Worm (Caenorhabditis elegans) whole organism, L1 larva: ENCODE results near the gene B0432.14.

Source experiments
- aha-1 ChIP-seq: fragments of 150-350 bp; optimal IDR thresholded peaks from 2 replicates; lab custom pipeline; 2014; ENCODE audit warnings: missing biosample characterization, missing genetic modification characterization
- aly-2 ChIP-seq: fragments of 150-350 bp; optimal IDR thresholded peaks from 2 replicates; lab custom pipeline; 2014; ENCODE audit warnings: missing biosample characterization, missing genetic modification characterization
- ama-1 ChIP-seq: fragments of 150-350 bp; optimal IDR thresholded peaks from 2 replicates; lab custom pipeline; 2014
- ceh-63 ChIP-seq: fragments of 200-800 bp; sonication (Bioruptor generic); optimal IDR thresholded peaks from 2 replicates; lab custom pipeline; 2018; ENCODE audit warnings: mild to moderate bottlenecking, missing genetic modification characterization, missing compliant biosample characterization
- dsc-1 ChIP-seq: sonication (generic microtip); optimal IDR thresholded peaks from 2 replicates; lab custom pipeline; 2016; ENCODE audit warnings: mild to moderate bottlenecking, missing genetic modification characterization, missing compliant biosample characterization
- efl-1 ChIP-seq, 4 experiments: fragments of 150-350 bp; optimal IDR thresholded peaks in 3 of 4; peaks in 1 of 4; 1 replicate in 1 of 4; 2 replicates in 3 of 4; lab custom pipeline; 2014; ENCODE audit warnings: missing biosample characterization in 2 of 4, missing genetic modification characterization in 2 of 4, missing genetic modification reagents in 2 of 4
- egl-13 ChIP-seq: sonication (generic microtip); optimal IDR thresholded peaks from 2 replicates; lab custom pipeline; 2016; ENCODE audit warnings: missing genotype, missing genetic modification reagents, missing genetic modification characterization, missing compliant biosample characterization
- ets-5 ChIP-seq: fragments of 200-800 bp; sonication (Bioruptor generic); IDR thresholded peaks from 2 replicates; pipeline ENCODE4 v1.3.6; 2022; ENCODE audit warnings: missing genetic modification characterization, missing compliant biosample characterization
- fkh-10 ChIP-seq: sonication (generic microtip); optimal IDR thresholded peaks from 2 replicates; lab custom pipeline; 2017; ENCODE audit warnings: missing biosample characterization, missing genetic modification reagents, missing genetic modification characterization
- fkh-8 ChIP-seq: sonication (generic microtip); optimal IDR thresholded peaks from 2 replicates; lab custom pipeline; 2016; ENCODE audit warnings: mild to moderate bottlenecking, missing genetic modification characterization, missing compliant biosample characterization
- hlh-17 ChIP-seq: fragments of 200-800 bp; sonication (Bioruptor generic); optimal IDR thresholded peaks from 2 replicates; lab custom pipeline; 2018; ENCODE audit warnings: missing genetic modification characterization, mild to moderate bottlenecking, missing compliant biosample characterization, moderate library complexity, borderline replicate concordance
- hpl-2 ChIP-seq: fragments of 150-350 bp; optimal IDR thresholded peaks from 2 replicates; lab custom pipeline; 2014; ENCODE audit warnings: missing biosample characterization, missing genetic modification reagents, missing genetic modification characterization
- irx-1 ChIP-seq: sonication (generic microtip); optimal IDR thresholded peaks from 2 replicates; lab custom pipeline; 2016; ENCODE audit warnings: missing genetic modification characterization, missing compliant biosample characterization
- isw-1 ChIP-seq: fragments of 200-800 bp; sonication (Bioruptor generic); IDR thresholded peaks from 2 replicates; pipeline ENCODE4 v1.3.6; 2022; ENCODE audit warnings: missing genetic modification characterization, missing compliant biosample characterization
- jun-1 ChIP-seq: fragments of 150-350 bp; optimal IDR thresholded peaks from 2 replicates; lab custom pipeline; 2014; ENCODE audit warnings: missing biosample characterization, missing genetic modification reagents, missing genetic modification characterization
- lin-13 ChIP-seq: fragments of 150-350 bp; optimal IDR thresholded peaks from 2 replicates; lab custom pipeline; 2014; ENCODE audit warnings: missing biosample characterization, missing genetic modification reagents, missing genetic modification characterization
- lin-15B ChIP-seq: fragments of 150-350 bp; sonication (generic microtip); optimal IDR thresholded peaks from 3 replicates; lab custom pipeline; 2014; ENCODE audit warnings: missing biosample characterization, missing genetic modification characterization
- lin-35 ChIP-seq, 2 experiments: fragments of 150-350 bp; optimal IDR thresholded peaks; 2 replicates each; lab custom pipeline; 2014; ENCODE audit warnings: missing biosample characterization in 2 of 2, missing genetic modification characterization in 2 of 2, missing genetic modification reagents in 2 of 2
- mab-9 ChIP-seq: fragments of 200-800 bp; sonication (Bioruptor generic); IDR thresholded peaks from 2 replicates; pipeline ENCODE4 v1.3.6; 2022; ENCODE audit warnings: missing genetic modification reagents, missing genetic modification characterization, missing compliant biosample characterization
- nhr-11 ChIP-seq: fragments of 150-350 bp; optimal IDR thresholded peaks from 2 replicates; lab custom pipeline; 2014; ENCODE audit warnings: missing biosample characterization, missing genetic modification characterization
- nhr-19 ChIP-seq: fragments of 200-800 bp; sonication (Bioruptor generic); conservative IDR thresholded peaks from 2 replicates; pipeline ENCODE4 v1.3.6; 2022; ENCODE audit warnings: missing genetic modification characterization, missing compliant biosample characterization
- nhr-20 ChIP-seq: sonication (generic microtip); optimal IDR thresholded peaks from 2 replicates; lab custom pipeline; 2016; ENCODE audit warnings: mild to moderate bottlenecking, missing genetic modification characterization, missing compliant biosample characterization
- nhr-237 ChIP-seq: fragments of 150-350 bp; optimal IDR thresholded peaks from 2 replicates; lab custom pipeline; 2014; ENCODE audit warnings: missing biosample characterization, missing genetic modification characterization
- nhr-77 ChIP-seq: fragments of 150-350 bp; optimal IDR thresholded peaks from 2 replicates; lab custom pipeline; 2014; ENCODE audit warnings: missing biosample characterization, missing genetic modification characterization
- nhr-90 ChIP-seq: sonication (generic microtip); optimal IDR thresholded peaks from 2 replicates; lab custom pipeline; 2016; ENCODE audit warnings: mild to moderate bottlenecking, missing genetic modification characterization, missing compliant biosample characterization; ENCODE audit not compliant: poor library complexity
- pax-3 ChIP-seq: fragments of 200-800 bp; sonication (Bioruptor generic); optimal IDR thresholded peaks from 2 replicates; lab custom pipeline; 2018; ENCODE audit warnings: mild to moderate bottlenecking, missing genetic modification characterization, moderate library complexity, missing compliant biosample characterization
- skn-1 ChIP-seq: fragments of 150-350 bp; optimal IDR thresholded peaks from 2 replicates; lab custom pipeline; 2014; ENCODE audit warnings: missing biosample characterization, missing genetic modification characterization
- snpc-4 ChIP-seq: fragments of 150-350 bp; optimal IDR thresholded peaks from 2 replicates; lab custom pipeline; 2014; ENCODE audit warnings: missing biosample characterization, missing genetic modification characterization
- swsn-7 ChIP-seq: sonication (generic microtip); optimal IDR thresholded peaks from 2 replicates; lab custom pipeline; 2016; ENCODE audit warnings: missing genetic modification characterization, missing compliant biosample characterization
- tlp-1 ChIP-seq: fragments of 150-350 bp; optimal IDR thresholded peaks from 2 replicates; lab custom pipeline; 2014; ENCODE audit warnings: missing biosample characterization, missing genetic modification characterization
- unc-62 ChIP-seq: fragments of 150-350 bp; optimal IDR thresholded peaks from 2 replicates; lab custom pipeline; 2014; ENCODE audit warnings: missing biosample characterization, missing genetic modification reagents, missing genetic modification characterization
- zip-4 ChIP-seq: fragments of 200-800 bp; sonication (Bioruptor generic); optimal IDR thresholded peaks from 2 replicates; lab custom pipeline; 2018; ENCODE audit warnings: mild to moderate bottlenecking, missing genetic modification characterization, moderate library complexity, missing compliant biosample characterization
- ztf-11 ChIP-seq, 2 experiments: sonication (generic microtip); optimal IDR thresholded peaks; 2 replicates each; lab custom pipeline; 2016 to 2017; ENCODE audit warnings: missing genetic modification characterization in 2 of 2, missing biosample characterization in 1 of 2, missing compliant biosample characterization in 1 of 2

B0432.14 gene

ce11 chrII:255124-255523, 9.0 kb upstream of the B0432.14 start (continued):
- peak; percentile 93 for TF ChIP-seq hpl-2
- peak; percentile 87 for TF ChIP-seq zip-4 (GFP tag; lab: Kevin White, UChicago)
- TF ChIP-seq ceh-63 (GFP tag; lab: Kevin White, UChicago) = peak; percentile 11
- TF ChIP-seq swsn-7 (tag; lab: Kevin White, UChicago) = peak; percentile 97

- TF ChIP-seq skn-1 (tag; lab: Kevin White, UChicago) (no peak), aly-2 (tag; lab: Kevin White, UChicago) (no peak), hlh-17 (GFP tag; lab: Kevin White, UChicago) (no peak), ama-1 (no peak), hpl-2 (no peak), lin-13 (GFP tag; lab: Kevin White, UChicago) (no peak), nhr-19 (GFP tag; lab: Robert Waterston, UW) (no peak), ceh-63 (GFP tag; lab: Kevin White, UChicago) (no peak), nhr-20 (no peak), jun-1 (tag; lab: Kevin White, UChicago) (no peak), tlp-1 (tag; lab: Kevin White, UChicago) (no peak), egl-13 (tag; lab: Kevin White, UChicago) (no peak), efl-1 (optimal IDR thresholded peaks at IDR 0.05; lab: Kevin White, UChicago) (no peak), efl-1 (GFP tag; optimal IDR thresholded peaks at IDR 0.05 in 1 of 2; lab: Kevin White, UChicago) (no peak), mab-9 (GFP tag; lab: Robert Waterston, UW) (no peak), nhr-77 (no peak), snpc-4 (no peak), nhr-90 (tag; lab: Kevin White, UChicago) (no peak)
Observed at ce11 chrII:257519-257918, 6.6 kb upstream of the B0432.14 start, which contains the start of gene cat-2. Gene cat-2, plus strand, starts transcription at chrII:257819.

ce11 chrII:263563-263962, 590 bp upstream of the B0432.14 start, which contains the start of gene scc-2:
Gene scc-2, minus strand, starts transcription at chrII:263663.
- TF ChIP-seq pax-3 (tag; lab: Kevin White, UChicago) (no peak), jun-1 (tag; lab: Kevin White, UChicago) (no peak), lin-15B (tag; lab: Kevin White, UChicago) (no peak), dsc-1 (tag; lab: Kevin White, UChicago) (no peak), irx-1 (tag; lab: Kevin White, UChicago) (no peak), ets-5 (GFP tag; lab: Robert Waterston, UW) (no peak), hlh-17 (GFP tag; lab: Kevin White, UChicago) (no peak)

ce11 chrII:273872-274271, 9.7 kb downstream of the B0432.14 start, which contains the start of gene B0432.7:
Gene B0432.7, minus strand, starts transcription at chrII:273972.
- no peak for TF ChIP-seq aly-2 (tag; lab: Kevin White, UChicago)
- no peak for TF ChIP-seq nhr-237 (tag; lab: Kevin White, UChicago)
- no peak for TF ChIP-seq aha-1 (tag; lab: Kevin White, UChicago)

- TF ChIP-seq fkh-10 (no peak), ama-1 (no peak), lin-35 (GFP tag; optimal IDR thresholded peaks at IDR 0.05; lab: Kevin White, UChicago) (no peak), nhr-11 (tag; lab: Kevin White, UChicago) (no peak), nhr-90 (tag; lab: Kevin White, UChicago) (no peak), ztf-11 (tag; optimal IDR thresholded peaks at IDR 0.05; lab: Kevin White, UChicago) (no peak), fkh-8 (tag; lab: Kevin White, UChicago) (no peak), unc-62 (no peak), isw-1 (no peak)
Observed at ce11 chrII:278636-279035, 14.5 kb downstream of the B0432.14 start, which contains the start of gene B0432.8. Gene B0432.8, minus strand, starts transcription at chrII:278736.
